Fruit fly (Drosophila melanogaster) whole organism: ENCODE results near the gene CG10710.

ENCODE experiments used
- EcR ChIP-seq, 2 experiments: fragments of >200 bp; optimal IDR thresholded peaks; 2 replicates each; lab custom pipeline; 2017; ENCODE audit warnings: missing biosample characterization in 2 of 2, missing genetic modification characterization in 2 of 2, missing genetic modification reagents in 2 of 2
- pan ChIP-seq: fragments of >200 bp; optimal IDR thresholded peaks from 2 replicates; lab custom pipeline; 2017
- psq ChIP-seq: fragments of >200 bp; optimal IDR thresholded peaks from 2 replicates; lab custom pipeline; 2017
- usp ChIP-seq: fragments of >200 bp; optimal IDR thresholded peaks from 2 replicates; lab custom pipeline; 2017; ENCODE audit warnings: missing biosample characterization, missing genetic modification characterization, mixed read lengths

DNA sequence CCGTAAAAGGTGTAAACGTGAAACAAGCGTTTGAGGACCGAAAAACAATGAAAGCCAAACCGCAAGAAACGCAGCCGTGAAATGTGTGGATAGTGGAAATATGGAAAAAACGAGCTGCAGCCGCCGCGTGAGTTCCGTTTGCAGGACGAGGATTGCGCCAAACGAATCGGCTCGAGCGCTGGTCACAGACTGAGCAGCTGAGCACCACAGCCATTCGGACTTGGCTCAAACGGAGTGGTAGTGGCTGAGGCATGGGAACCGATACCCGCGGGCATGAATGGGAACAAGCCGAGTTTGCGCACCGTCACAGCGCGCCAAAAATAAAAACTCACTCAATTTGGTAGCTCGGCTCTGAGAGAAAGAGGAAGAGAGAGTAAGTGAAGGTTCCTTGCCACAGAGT lies 44.8 kb downstream of the CG10710 start, which contains the start of gene CG10089:
- TF ChIP-seq psq (lab: Kevin White, UChicago) (no peak), EcR (GFP tag; optimal IDR thresholded peaks at IDR 0.05; lab: Kevin White, UChicago) (no peak), usp (GFP tag; lab: Kevin White, UChicago) (no peak), pan (lab: Kevin White, UChicago) (no peak)
